Worm (Caenorhabditis elegans) whole organism, late embryonic: Measurements from ENCODE around the gene nhr-216.

Experiments used
- C38D4.7 ChIP-seq: fragments of 200-800 bp; sonication (Bioruptor generic); optimal IDR thresholded peaks from 2 replicates; lab custom pipeline; 2018; ENCODE audit warnings: mild to moderate bottlenecking, missing genetic modification characterization, moderate library complexity, missing compliant biosample characterization
- K02D7.2 ChIP-seq: sonication (generic microtip); optimal IDR thresholded peaks from 2 replicates; lab custom pipeline; 2017; ENCODE audit warnings: mild to moderate bottlenecking, missing genetic modification characterization, missing compliant biosample characterization
- K09A11.1 ChIP-seq: sonication (generic microtip); optimal IDR thresholded peaks from 2 replicates; lab custom pipeline; 2017; ENCODE audit warnings: antibody characterized with exemption, mild to moderate bottlenecking, missing genetic modification characterization, missing compliant biosample characterization; ENCODE audit not compliant: insufficient read depth
- T23F11.4 ChIP-seq: fragments of 200-800 bp; sonication (Bioruptor generic); optimal IDR thresholded peaks from 2 replicates; lab custom pipeline; 2018; ENCODE audit warnings: mild to moderate bottlenecking, missing genetic modification characterization, missing compliant biosample characterization
- ahr-1 ChIP-seq: sonication (generic microtip); optimal IDR thresholded peaks from 2 replicates; lab custom pipeline; 2016; ENCODE audit warnings: missing genetic modification characterization, missing compliant biosample characterization
- ama-1 ChIP-seq: fragments of 150-350 bp; optimal IDR thresholded peaks from 2 replicates; lab custom pipeline; 2014
- ceh-18 ChIP-seq: sonication (generic microtip); optimal IDR thresholded peaks from 2 replicates; lab custom pipeline; 2016; ENCODE audit warnings: missing genetic modification characterization, missing compliant biosample characterization
- ceh-19 ChIP-seq: fragments of 200-800 bp; sonication (Bioruptor generic); optimal IDR thresholded peaks from 2 replicates; lab custom pipeline; 2018; ENCODE audit warnings: mild to moderate bottlenecking, missing genetic modification characterization, missing compliant biosample characterization
- ceh-2 ChIP-seq: sonication (generic microtip); optimal IDR thresholded peaks from 2 replicates; lab custom pipeline; 2016; ENCODE audit warnings: missing genotype, missing genetic modification characterization, missing compliant biosample characterization
- ceh-22 ChIP-seq: sonication (generic microtip); optimal IDR thresholded peaks from 2 replicates; lab custom pipeline; 2017; ENCODE audit warnings: missing biosample characterization, missing genetic modification characterization
- ceh-31 ChIP-seq: sonication (generic microtip); optimal IDR thresholded peaks from 2 replicates; lab custom pipeline; 2016; ENCODE audit warnings: missing genetic modification characterization, missing compliant biosample characterization
- ceh-45 ChIP-seq: fragments of 200-800 bp; sonication (Bioruptor generic); IDR thresholded peaks from 2 replicates; pipeline ENCODE4 v1.3.6; 2022; ENCODE audit warnings: missing genetic modification reagents, missing genetic modification characterization, missing compliant biosample characterization
- ceh-48 ChIP-seq: sonication (generic microtip); optimal IDR thresholded peaks from 2 replicates; lab custom pipeline; 2016; ENCODE audit warnings: missing genetic modification characterization, inconsistent platforms, missing compliant biosample characterization
- ceh-9 ChIP-seq: sonication (generic microtip); optimal IDR thresholded peaks from 2 replicates; lab custom pipeline; 2016; ENCODE audit warnings: mild to moderate bottlenecking, missing genetic modification characterization, inconsistent platforms, missing compliant biosample characterization
- elt-4 ChIP-seq: sonication (generic microtip); optimal IDR thresholded peaks from 2 replicates; lab custom pipeline; 2016; ENCODE audit warnings: missing genetic modification characterization, missing compliant biosample characterization
- ets-4 ChIP-seq: sonication (generic microtip); optimal IDR thresholded peaks from 2 replicates; lab custom pipeline; 2016; ENCODE audit warnings: missing genetic modification characterization, missing compliant biosample characterization
- eyg-1 ChIP-seq: sonication (generic microtip); optimal IDR thresholded peaks from 2 replicates; lab custom pipeline; 2016; ENCODE audit warnings: missing genotype, missing genetic modification characterization, missing compliant biosample characterization
- fkh-6 ChIP-seq: sonication (generic microtip); optimal IDR thresholded peaks from 2 replicates; lab custom pipeline; 2016; ENCODE audit warnings: missing genetic modification characterization, missing compliant biosample characterization
- hlh-6 ChIP-seq: sonication (generic microtip); optimal IDR thresholded peaks from 2 replicates; lab custom pipeline; 2016; ENCODE audit warnings: missing genotype, missing genetic modification characterization, missing compliant biosample characterization
- hlh-8 ChIP-seq: sonication (generic microtip); optimal IDR thresholded peaks from 2 replicates; lab custom pipeline; 2016; ENCODE audit warnings: missing genotype, missing genetic modification characterization, missing compliant biosample characterization
- lim-6 ChIP-seq: sonication (generic microtip); optimal IDR thresholded peaks from 2 replicates; lab custom pipeline; 2016; ENCODE audit warnings: missing genetic modification characterization, missing compliant biosample characterization
- nfya-1 ChIP-seq: sonication (generic microtip); optimal IDR thresholded peaks from 2 replicates; lab custom pipeline; 2017; ENCODE audit warnings: missing genetic modification characterization, mild to moderate bottlenecking, missing compliant biosample characterization, antibody characterized with exemption, moderate library complexity
- nhr-11 ChIP-seq: fragments of 150-350 bp; optimal IDR thresholded peaks from 2 replicates; lab custom pipeline; 2014; ENCODE audit warnings: missing biosample characterization, missing genetic modification characterization
- odd-2 ChIP-seq: sonication (generic microtip); optimal IDR thresholded peaks from 2 replicates; lab custom pipeline; 2017; ENCODE audit warnings: antibody characterized with exemption, mild to moderate bottlenecking, missing genetic modification characterization, missing compliant biosample characterization
- pag-3 ChIP-seq: sonication (generic microtip); optimal IDR thresholded peaks from 2 replicates; lab custom pipeline; 2016; ENCODE audit warnings: missing compliant biosample characterization, missing genetic modification characterization, borderline replicate concordance
- pat-9 ChIP-seq: fragments of 200-800 bp; sonication (Bioruptor generic); optimal IDR thresholded peaks from 2 replicates; lab custom pipeline; 2018; ENCODE audit warnings: mild to moderate bottlenecking, missing genetic modification characterization, moderate library complexity, missing compliant biosample characterization
- pha-2 ChIP-seq: sonication (generic microtip); optimal IDR thresholded peaks from 2 replicates; lab custom pipeline; 2017; ENCODE audit warnings: mild to moderate bottlenecking, missing genetic modification characterization, missing compliant biosample characterization
- pros-1 ChIP-seq: fragments of 150-350 bp; optimal IDR thresholded peaks from 2 replicates; lab custom pipeline; 2014; ENCODE audit warnings: missing biosample characterization, missing genetic modification reagents, missing genetic modification characterization
- ref-2 ChIP-seq: sonication (generic microtip); optimal IDR thresholded peaks from 2 replicates; lab custom pipeline; 2016; ENCODE audit warnings: missing genetic modification characterization, missing compliant biosample characterization
- rnt-1 ChIP-seq: sonication (generic microtip); optimal IDR thresholded peaks from 2 replicates; lab custom pipeline; 2016; ENCODE audit warnings: missing genetic modification characterization, missing compliant biosample characterization
- sdc-2 ChIP-seq: sonication (generic microtip); optimal IDR thresholded peaks from 2 replicates; lab custom pipeline; 2016; ENCODE audit warnings: missing genotype, missing genetic modification characterization, missing compliant biosample characterization
- sox-2 ChIP-seq: fragments of 200-800 bp; sonication (Bioruptor generic); IDR thresholded peaks from 2 replicates; pipeline ENCODE4 v1.3.6; 2022; ENCODE audit warnings: missing genetic modification reagents, missing genetic modification characterization, missing compliant biosample characterization
- sox-4 ChIP-seq: sonication (generic microtip); optimal IDR thresholded peaks from 2 replicates; lab custom pipeline; 2017; ENCODE audit warnings: mild to moderate bottlenecking, missing genetic modification characterization, inconsistent platforms, missing compliant biosample characterization
- syd-9 ChIP-seq: sonication (generic microtip); optimal IDR thresholded peaks from 2 replicates; lab custom pipeline; 2016; ENCODE audit warnings: mild to moderate bottlenecking, missing genetic modification characterization, moderate library complexity, missing compliant biosample characterization
- unc-42 ChIP-seq: sonication (generic microtip); optimal IDR thresholded peaks from 2 replicates; lab custom pipeline; 2016; ENCODE audit warnings: missing genotype, missing genetic modification characterization, missing compliant biosample characterization
- unc-55 ChIP-seq: sonication (generic microtip); optimal IDR thresholded peaks from 2 replicates; lab custom pipeline; 2017; ENCODE audit warnings: missing biosample characterization, missing genetic modification reagents, missing genetic modification characterization
- ztf-16 ChIP-seq: sonication (generic microtip); optimal IDR thresholded peaks from 2 replicates; lab custom pipeline; 2017; ENCODE audit warnings: missing genetic modification characterization, missing compliant biosample characterization

Gene nhr-216

ce11 chrV:5345419-5345818, 13.3 kb downstream of the nhr-216 start, which contains the start of gene srg-25:
TSS of gene srg-25 (minus strand) at chrV:5345519.
- no peak for TF ChIP-seq odd-2 (tag; lab: Kevin White, UChicago)
- no peak for TF ChIP-seq pat-9 (tag; lab: Kevin White, UChicago)
- TF ChIP-seq hlh-6 (tag; lab: Kevin White, UChicago) = no peak
- TF ChIP-seq T23F11.4 (GFP tag; lab: Kevin White, UChicago) = no peak
- no peak for TF ChIP-seq pros-1 (tag; lab: Kevin White, UChicago)
- TF ChIP-seq unc-55 = no peak

- TF ChIP-seq fkh-6 (tag; lab: Kevin White, UChicago) = no peak
- no peak for TF ChIP-seq sdc-2
- no peak for TF ChIP-seq eyg-1 (tag; lab: Kevin White, UChicago)
- TF ChIP-seq rnt-1 (tag; lab: Kevin White, UChicago) = no peak
- TF ChIP-seq pat-9 (tag; lab: Kevin White, UChicago) = no peak
- TF ChIP-seq ahr-1 (tag; lab: Kevin White, UChicago) = no peak
- no peak for TF ChIP-seq ceh-19 (GFP tag; lab: Kevin White, UChicago)
- TF ChIP-seq ceh-9 = no peak
- no peak for TF ChIP-seq ceh-45 (GFP tag; lab: Robert Waterston, UW)
- TF ChIP-seq sox-2 (GFP tag; lab: Robert Waterston, UW) = no peak
- no peak for TF ChIP-seq ceh-31
- no peak for TF ChIP-seq ztf-16 (tag; lab: Kevin White, UChicago)
- TF ChIP-seq ref-2 (tag; lab: Kevin White, UChicago) = no peak
- no peak for TF ChIP-seq C38D4.7
- no peak for TF ChIP-seq K09A11.1
- no peak for TF ChIP-seq pha-2 (tag; lab: Kevin White, UChicago)
- no peak for TF ChIP-seq sox-4
- TF ChIP-seq syd-9 (tag; lab: Kevin White, UChicago) = no peak
Observed at ce11 chrV:5339497-5339896, 19.2 kb downstream of the nhr-216 start, which contains the start of gene srg-27. TSS of gene srg-27 (plus strand) at chrV:5339797.

ce11 chrV:5336884-5337283, 21.8 kb downstream of the nhr-216 start, which contains the start of gene srg-29:
TSS of gene srg-29 (plus strand) at chrV:5337184.
- TF ChIP-seq lim-6 (tag; lab: Kevin White, UChicago) (no peak), pag-3 (tag; lab: Kevin White, UChicago) (no peak), nhr-11 (tag; lab: Kevin White, UChicago) (no peak), ceh-19 (GFP tag; lab: Kevin White, UChicago) (no peak), ceh-31 (no peak), nfya-1 (no peak), unc-42 (tag; lab: Kevin White, UChicago) (no peak), elt-4 (tag; lab: Kevin White, UChicago) (no peak), ama-1 (lab: Kevin White, UChicago) (no peak), ceh-22 (tag; lab: Kevin White, UChicago) (no peak), ceh-2 (tag; lab: Kevin White, UChicago) (no peak), hlh-8 (tag; lab: Kevin White, UChicago) (no peak), K02D7.2 (no peak), hlh-6 (tag; lab: Kevin White, UChicago) (no peak), T23F11.4 (GFP tag; lab: Kevin White, UChicago) (no peak)

DNA sequence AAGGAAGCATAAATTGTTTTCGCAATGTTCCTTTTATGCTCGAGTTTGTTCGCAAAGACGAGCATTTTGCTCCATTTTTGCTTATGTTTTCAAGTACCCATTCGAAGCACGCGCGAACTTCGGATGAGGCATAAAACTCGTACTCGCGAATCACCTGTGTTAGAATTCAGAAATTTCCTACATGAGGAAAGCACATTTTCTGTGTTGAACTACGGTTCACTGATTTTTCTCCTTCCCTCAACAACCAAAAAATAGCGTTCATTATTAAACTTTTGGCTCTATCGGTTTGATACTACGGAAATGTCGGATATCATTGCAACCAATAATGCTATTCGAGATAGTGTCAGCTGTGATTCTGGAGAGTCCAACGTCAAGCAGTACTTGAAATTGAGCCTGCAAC, 24.1 kb downstream of the nhr-216 start, which contains the start of gene srg-28:
TSS of gene srg-28 (plus strand) at position 301 of the 400 bp plus-strand sequence.
- TF ChIP-seq sox-2 (GFP tag; lab: Robert Waterston, UW) = no peak
- no peak for TF ChIP-seq unc-55
- TF ChIP-seq ceh-19 (GFP tag; lab: Kevin White, UChicago) = no peak
- no peak for TF ChIP-seq pag-3 (tag; lab: Kevin White, UChicago)
- no peak for TF ChIP-seq ceh-31
- no peak for TF ChIP-seq ets-4 (tag; lab: Kevin White, UChicago)
- TF ChIP-seq eyg-1 (tag; lab: Kevin White, UChicago) = no peak
- TF ChIP-seq ceh-48 = no peak
- TF ChIP-seq hlh-8 (tag; lab: Kevin White, UChicago) = no peak
- TF ChIP-seq odd-2 (tag; lab: Kevin White, UChicago) = no peak
- TF ChIP-seq sdc-2 = no peak
- TF ChIP-seq ceh-18 (tag; lab: Kevin White, UChicago) = no peak
